Fruit fly (Drosophila melanogaster) S2 (cell line): ENCODE data around the gene ome.

Source experiments
- CG8478 ChIP-seq: fragments of >200 bp; optimal IDR thresholded peaks from 2 replicates; lab custom pipeline; 2018
- CTCF ChIP-seq, 2 experiments: fragments of >200 bp; optimal IDR thresholded peaks; 2 replicates each; lab custom pipeline; 2018

ome gene

DNA sequence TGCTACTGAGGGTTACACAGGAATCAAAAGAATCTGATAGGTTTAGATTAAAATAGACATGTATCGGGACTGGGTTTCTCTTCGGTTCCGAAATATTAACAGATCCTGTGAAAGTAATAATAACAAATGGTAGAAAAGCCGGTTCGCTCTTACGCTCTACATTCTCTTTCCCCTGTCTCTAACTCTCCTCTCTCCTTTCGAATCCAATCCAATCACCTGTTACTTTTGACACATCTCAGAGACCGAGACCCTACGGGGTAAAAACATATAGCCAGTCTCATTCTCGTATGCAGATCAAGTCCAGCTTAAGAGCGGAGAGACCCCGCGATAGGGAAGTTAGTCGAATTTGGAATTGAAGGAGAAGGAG, 86.1 kb downstream of the ome start:
- TF ChIP-seq CTCF (optimal IDR thresholded peaks at IDR 0.05; lab: Kevin White, UChicago) (no peak), CG8478 (lab: Kevin White, UChicago) (no peak)

DNA sequence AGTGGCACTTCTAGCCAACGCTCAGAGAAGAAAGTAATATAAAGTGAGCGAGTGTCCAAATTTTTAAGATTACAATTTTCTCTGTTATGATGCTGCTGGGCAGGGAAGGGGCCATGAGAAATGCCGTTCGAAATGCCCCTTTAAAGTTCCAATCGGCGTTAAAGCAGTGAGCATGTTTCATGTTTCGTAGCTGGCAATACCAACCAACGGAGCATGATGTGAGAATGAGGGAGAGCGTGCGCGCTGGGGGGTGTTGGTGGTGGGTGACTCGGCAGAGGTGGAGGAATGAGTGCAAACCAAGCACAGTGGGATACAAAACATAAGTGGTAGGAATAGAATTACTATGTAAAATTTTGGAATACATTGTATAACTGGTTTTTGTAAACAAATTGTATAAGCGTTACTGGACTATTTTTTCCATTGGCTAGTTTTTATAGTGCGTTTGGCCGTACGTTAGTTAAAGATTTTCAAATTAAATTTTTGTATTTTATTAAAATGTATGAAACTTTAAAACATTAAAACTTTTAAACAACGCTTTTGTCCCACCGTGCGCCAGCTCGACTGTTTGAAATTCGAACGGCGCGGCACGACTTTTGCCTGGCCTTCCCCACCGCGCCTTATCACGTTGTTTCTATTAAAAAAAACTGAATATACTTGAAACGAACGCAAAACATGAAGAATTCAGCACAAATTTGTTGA, 86.6 kb downstream of the ome start:
- TF ChIP-seq CG8478 (lab: Kevin White, UChicago) (no peak), CTCF (optimal IDR thresholded peaks at IDR 0.05; lab: Kevin White, UChicago) (no peak)

dm6 chr3L:14759984-14760626, 87.5 kb downstream of the ome start:
- TF ChIP-seq CTCF (optimal IDR thresholded peaks at IDR 0.05; lab: Kevin White, UChicago) (no peak), CG8478 (lab: Kevin White, UChicago) (no peak)

DNA sequence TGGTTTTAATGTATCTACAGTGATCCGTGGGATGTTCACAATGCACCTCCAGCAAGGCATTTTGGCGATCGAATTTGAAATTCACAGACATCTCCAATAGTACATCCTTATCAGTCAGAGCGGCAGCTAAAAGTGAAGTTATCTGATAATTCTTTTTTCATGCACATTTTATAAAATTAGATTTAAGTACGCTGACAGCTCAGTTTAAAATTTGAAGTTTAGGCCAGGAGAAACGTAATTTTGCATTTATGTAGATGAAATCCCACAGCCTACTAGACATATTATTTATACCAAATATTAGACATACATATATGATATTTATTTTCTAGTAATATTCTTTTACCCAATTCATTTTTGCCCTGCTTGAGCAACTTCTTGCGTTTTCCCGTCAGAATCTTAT, 88.3 kb downstream of the ome start, which contains the start of gene Trl:
Gene Trl (minus strand): TSS at position 101 of the 400 bp plus-strand sequence.
- TF ChIP-seq CG8478 (lab: Kevin White, UChicago) (no peak), CTCF (optimal IDR thresholded peaks at IDR 0.05; lab: Kevin White, UChicago) (no peak)

DNA sequence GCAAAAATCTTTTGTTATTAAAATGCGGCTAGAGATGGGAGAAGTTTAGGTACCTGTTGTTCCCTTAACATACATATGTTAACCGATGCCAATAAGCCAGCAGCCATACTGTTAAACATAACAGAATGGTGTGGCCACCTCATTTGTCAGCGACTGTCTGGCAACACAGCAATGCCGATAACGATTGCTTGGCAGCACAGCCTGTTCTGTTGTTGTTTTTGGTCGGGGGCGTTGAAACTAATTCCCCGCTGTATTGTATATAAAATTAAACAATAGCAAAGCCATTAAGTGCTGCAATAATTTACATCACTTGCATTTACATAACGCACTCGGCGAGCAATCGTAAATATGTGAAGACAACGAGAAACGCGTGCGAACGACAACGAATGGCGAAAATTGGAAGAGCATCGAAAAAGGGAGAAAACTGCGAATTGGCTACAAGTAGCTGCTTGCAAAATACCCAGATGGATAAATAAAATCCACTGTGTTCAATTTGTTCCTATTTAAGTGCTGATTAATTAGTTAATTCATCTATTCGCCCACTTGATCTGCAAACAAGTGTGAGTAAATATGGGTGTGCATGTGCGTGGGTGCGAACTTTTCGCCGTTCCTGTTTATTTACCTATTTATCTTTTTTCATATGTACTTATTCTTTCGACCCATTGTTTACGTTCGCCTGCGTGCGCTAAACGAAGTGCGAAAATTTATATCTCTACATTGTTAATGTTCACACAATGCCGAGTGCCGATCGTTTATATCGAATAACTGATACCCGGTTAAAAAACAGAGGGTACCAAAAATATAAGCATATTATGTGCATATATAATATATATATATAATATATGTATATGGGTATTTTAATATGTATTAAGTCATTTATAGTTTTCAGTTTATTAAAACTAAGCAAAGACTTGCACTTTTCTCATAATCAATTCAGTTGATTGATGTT, 89.5 kb downstream of the ome start, which contains the start of the genes Tsen34 and Mgat4a:
Gene Tsen34 (minus strand): TSS at position 8 of the 949 bp plus-strand sequence.
Gene Mgat4a (plus strand): TSS at position 192 of the 949 bp plus-strand sequence.
- TF ChIP-seq CG8478 (lab: Kevin White, UChicago) (no peak), CTCF (optimal IDR thresholded peaks at IDR 0.05; lab: Kevin White, UChicago) (peak in 1 of 2 experiments; percentile 29)

dm6 chr3L:14769183-14769582, 96.5 kb downstream of the ome start, which contains the start of gene Mgat4b:
TSS of gene Mgat4b (minus strand) at chr3L:14769283.
- no peak for TF ChIP-seq CTCF (optimal IDR thresholded peaks at IDR 0.05; lab: Kevin White, UChicago)
- no peak for TF ChIP-seq CG8478 (lab: Kevin White, UChicago)

DNA sequence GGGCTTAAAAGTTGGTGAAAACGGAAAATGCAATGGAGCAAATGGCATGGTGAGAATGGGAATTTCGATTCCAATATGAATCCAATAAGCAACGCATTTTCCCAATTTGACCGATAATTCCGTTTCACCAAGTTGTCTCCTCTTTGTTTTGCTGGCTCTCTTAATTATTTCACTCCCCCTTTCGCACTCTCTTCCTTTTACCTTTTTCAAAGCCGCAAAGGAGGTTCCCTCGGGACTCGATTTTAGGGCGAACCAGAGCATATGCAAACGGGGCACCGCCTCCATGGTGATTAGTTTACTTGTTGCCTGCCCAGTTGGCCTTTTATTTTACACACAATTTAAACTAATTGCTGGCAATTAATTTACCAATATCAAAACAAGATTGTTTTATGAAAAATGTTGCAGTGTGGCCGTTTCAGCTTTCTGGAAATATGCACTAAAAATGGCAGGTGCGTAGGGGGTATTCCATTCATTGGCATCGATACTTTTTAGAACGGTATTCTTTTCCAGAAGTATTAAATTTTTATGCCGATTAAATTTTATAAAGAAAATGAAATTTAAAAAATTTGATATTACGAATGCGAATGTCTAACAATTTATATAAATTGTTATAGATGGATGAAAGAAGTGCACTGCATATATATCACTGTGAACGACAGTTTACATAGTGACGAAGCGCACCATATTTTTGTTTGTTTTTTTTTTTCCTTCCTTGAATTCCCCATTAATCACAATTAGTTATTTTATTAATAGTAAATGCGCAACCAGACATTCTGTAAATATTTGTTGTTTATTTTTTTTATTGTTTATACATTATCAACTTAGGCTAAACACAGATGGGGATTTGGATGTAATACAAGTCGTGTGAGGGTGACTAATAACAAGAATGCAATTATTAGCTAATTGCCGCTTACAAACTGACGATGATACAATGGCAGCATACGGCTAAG, 103.3 kb downstream of the ome start, which contains the start of gene mop:
Gene mop (minus strand): TSS at position 419 of the 950 bp plus-strand sequence.
- TF ChIP-seq CG8478 (lab: Kevin White, UChicago) (no peak), CTCF (optimal IDR thresholded peaks at IDR 0.05; lab: Kevin White, UChicago) (no peak)

DNA sequence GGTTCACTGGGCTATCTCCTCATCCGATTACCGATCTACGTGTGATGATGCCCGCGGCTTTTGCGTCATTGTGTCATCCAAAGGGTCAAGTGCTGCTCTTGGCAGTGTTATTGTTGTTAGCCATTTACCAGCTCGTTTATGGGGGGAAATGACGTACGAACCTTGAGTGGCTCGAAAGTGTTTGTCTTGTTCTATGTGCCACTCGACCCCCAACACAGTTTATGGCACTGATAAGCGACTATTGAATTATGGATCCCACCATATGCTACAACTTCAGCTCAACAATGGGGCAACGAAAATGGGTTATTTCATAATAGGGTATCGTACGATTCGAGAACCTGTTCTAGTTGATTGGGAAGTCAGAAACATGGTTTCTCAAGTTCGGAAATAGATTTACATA, 106.7 kb downstream of the ome start:
- no peak for TF ChIP-seq CTCF (optimal IDR thresholded peaks at IDR 0.05; lab: Kevin White, UChicago)
- TF ChIP-seq CG8478 (lab: Kevin White, UChicago) = no peak

dm6 chr3L:14780187-14780586, 107.5 kb downstream of the ome start:
- TF ChIP-seq CTCF (optimal IDR thresholded peaks at IDR 0.05; lab: Kevin White, UChicago) = no peak
- no peak for TF ChIP-seq CG8478 (lab: Kevin White, UChicago)

dm6 chr3L:14781082-14781862, 108.6 kb downstream of the ome start:
- TF ChIP-seq CG8478 (lab: Kevin White, UChicago) = no peak
- TF ChIP-seq CTCF (optimal IDR thresholded peaks at IDR 0.05; lab: Kevin White, UChicago) = no peak

dm6 chr3L:14781863-14782218, 109.2 kb downstream of the ome start:
- TF ChIP-seq CTCF (optimal IDR thresholded peaks at IDR 0.05; lab: Kevin White, UChicago) (no peak), CG8478 (lab: Kevin White, UChicago) (no peak)

DNA sequence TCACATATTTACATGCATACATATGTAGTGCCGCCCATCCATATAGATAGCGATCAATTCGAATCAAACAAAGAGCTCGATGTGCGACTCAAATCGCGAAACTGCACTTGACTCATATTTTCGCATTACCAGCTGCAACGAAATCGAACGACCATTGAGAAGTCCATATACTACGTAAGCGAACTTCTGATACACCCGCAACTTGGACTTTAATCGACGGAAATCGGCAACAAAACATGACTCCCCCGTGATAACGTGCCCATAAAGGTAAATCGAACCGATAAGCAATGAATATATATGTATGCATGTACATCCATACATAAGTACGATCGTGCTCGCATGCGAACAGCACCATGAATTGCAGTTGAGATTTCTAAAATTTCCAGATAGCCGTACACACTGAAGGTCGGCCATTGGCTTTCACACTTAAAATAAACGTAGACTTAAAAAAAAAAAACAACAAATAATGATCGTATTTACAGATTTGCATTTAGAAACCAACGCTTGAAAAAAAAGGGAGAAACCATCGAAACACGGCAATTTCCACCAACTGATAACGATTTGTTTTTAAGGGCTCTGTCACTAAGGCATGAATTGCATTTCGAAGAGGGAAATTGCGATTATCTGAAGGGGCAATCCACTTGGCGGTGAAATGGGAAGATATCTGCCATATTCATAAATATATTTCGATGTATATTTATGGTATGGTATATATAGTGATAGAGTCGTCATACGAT, 110.2 kb downstream of the ome start:
- no peak for TF ChIP-seq CTCF (optimal IDR thresholded peaks at IDR 0.05; lab: Kevin White, UChicago)
- TF ChIP-seq CG8478 (lab: Kevin White, UChicago) = no peak
